Worm (Caenorhabditis elegans): ENCODE measurements around the gene nfi-1.

Gene nfi-1

DNA sequence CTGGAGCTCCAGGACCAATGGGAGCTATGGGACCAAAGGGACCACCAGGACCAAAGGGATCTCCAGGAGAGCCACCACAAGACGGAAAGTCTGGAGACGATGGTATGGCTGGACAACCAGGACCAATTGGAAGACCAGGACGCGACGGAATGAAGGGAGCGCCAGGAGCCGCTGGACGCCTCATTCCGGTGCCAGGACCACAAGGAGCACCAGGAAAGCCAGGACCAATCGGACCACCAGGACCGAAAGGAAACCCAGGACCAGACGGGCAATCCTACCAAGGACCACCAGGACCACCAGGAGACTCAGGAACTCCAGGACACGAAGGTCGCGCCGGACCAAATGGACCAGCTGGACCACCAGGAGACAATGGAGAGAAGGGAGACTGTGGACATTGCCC is 6.8 kb downstream of the nfi-1 start:
- TF ChIP-seq ztf-26 (tag; optimal IDR thresholded peaks at IDR 0.05) = no peak
- peak; percentile 64; the same call in 1 of the 2 replicates for TF ChIP-seq zfh-2 (GFP tag; conservative IDR thresholded peaks at IDR 0.05)

DNA sequence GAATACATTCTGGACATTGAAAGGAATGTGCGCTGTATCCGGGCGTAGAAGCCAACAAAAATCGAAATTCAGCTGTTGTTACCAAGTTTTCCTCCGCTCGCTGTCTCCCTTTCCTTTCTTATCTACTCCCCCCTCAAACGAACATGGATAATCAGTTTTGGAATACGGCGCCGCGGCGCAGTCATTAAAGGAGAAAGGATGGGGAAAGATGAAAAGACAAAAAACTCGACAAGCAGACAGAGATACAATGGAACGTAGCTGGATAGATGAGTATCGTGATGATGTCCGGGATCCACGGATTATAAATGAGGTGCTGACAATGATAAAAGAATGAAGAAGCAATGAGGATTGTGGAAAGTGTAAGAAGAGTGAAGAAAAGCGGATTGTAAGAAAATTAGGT is 7.4 kb downstream of the nfi-1 start:
- TF ChIP-seq nfya-1 (tag; optimal IDR thresholded peaks at IDR 0.05; ENCODE audit: borderline replicate concordance, insufficient read depth) = no peak
- TF ChIP-seq hsf-1 (GFP tag; IDR thresholded peaks at IDR 0.05) = no peak
- TF ChIP-seq egrh-3 (GFP tag; IDR thresholded peaks at IDR 0.05) = no peak
- TF ChIP-seq snpc-3.4 (tag; optimal IDR thresholded peaks at IDR 0.05) = no peak
- no peak for TF ChIP-seq K11D2.4 (GFP tag; IDR thresholded peaks at IDR 0.05)
- no peak for TF ChIP-seq attf-6 (GFP tag; IDR thresholded peaks at IDR 0.05)
- no peak for TF ChIP-seq ztf-6 (GFP tag; IDR thresholded peaks at IDR 0.05)
- no peak for TF ChIP-seq hmg-1.2 (GFP tag; IDR thresholded peaks at IDR 0.05)
- no peak for TF ChIP-seq Y79H2A.3 (GFP tag; conservative IDR thresholded peaks at IDR 0.05)

DNA sequence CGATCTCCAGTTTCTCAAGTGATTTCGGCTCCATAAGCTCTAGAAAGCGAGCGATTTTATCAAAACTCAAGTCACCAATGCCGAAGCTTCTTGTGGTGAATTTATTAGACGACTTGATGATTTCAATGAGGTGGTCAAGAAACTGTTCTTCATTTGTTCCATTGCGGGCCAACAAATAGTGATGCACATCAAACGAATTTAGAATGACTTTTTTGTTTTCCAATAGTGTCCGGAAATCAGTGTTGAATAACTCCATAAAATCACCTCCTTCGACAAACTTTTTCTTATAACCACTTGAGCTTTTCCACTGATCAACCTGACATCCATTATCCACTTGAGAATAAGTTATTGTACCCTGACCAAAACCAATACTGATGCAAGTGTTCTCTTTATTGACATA is 9.3 kb downstream of the nfi-1 start:
- TF ChIP-seq F10E7.11 (tag; optimal IDR thresholded peaks at IDR 0.05) = no peak
- TF ChIP-seq rec-8 (tag; optimal IDR thresholded peaks at IDR 0.05) = no peak
- TF ChIP-seq hmg-1.2 (GFP tag; IDR thresholded peaks at IDR 0.05) = no peak
- no peak for TF ChIP-seq sea-2 (GFP tag; IDR thresholded peaks at IDR 0.05)
- no peak for TF ChIP-seq let-607 (tag; optimal IDR thresholded peaks at IDR 0.05)
- TF ChIP-seq lin-35 (GFP tag; optimal IDR thresholded peaks at IDR 0.05) = no peak
- no peak for TF ChIP-seq F33H1.4 (GFP tag; IDR thresholded peaks at IDR 0.05)
- TF ChIP-seq nfya-1 (tag; optimal IDR thresholded peaks at IDR 0.05; ENCODE audit: borderline replicate concordance, insufficient read depth) = no peak
- no peak for TF ChIP-seq tlf-1 (GFP tag; optimal IDR thresholded peaks at IDR 0.05)
- no peak for TF ChIP-seq ceh-91 (GFP tag; IDR thresholded peaks at IDR 0.05)
- no peak for TF ChIP-seq B0035.1 (tag; optimal IDR thresholded peaks at IDR 0.05)
- no peak for TF ChIP-seq F57A8.1 (GFP tag; optimal IDR thresholded peaks at IDR 0.05)
- TF ChIP-seq pha-4 (tag; optimal IDR thresholded peaks at IDR 0.05) = no peak
- no peak for TF ChIP-seq nhr-80 (tag; optimal IDR thresholded peaks at IDR 0.05)
- TF ChIP-seq attf-3 (GFP tag; conservative IDR thresholded peaks at IDR 0.05) = no peak
- TF ChIP-seq F39B2.1 (GFP tag; IDR thresholded peaks at IDR 0.05) = no peak
- TF ChIP-seq die-1 (tag; optimal IDR thresholded peaks at IDR 0.05) = no peak
- TF ChIP-seq xnd-1 (tag; optimal IDR thresholded peaks at IDR 0.05) = no peak
- no peak for TF ChIP-seq snpc-1.1 (tag; optimal IDR thresholded peaks at IDR 0.05; ENCODE audit: insufficient read depth)

DNA sequence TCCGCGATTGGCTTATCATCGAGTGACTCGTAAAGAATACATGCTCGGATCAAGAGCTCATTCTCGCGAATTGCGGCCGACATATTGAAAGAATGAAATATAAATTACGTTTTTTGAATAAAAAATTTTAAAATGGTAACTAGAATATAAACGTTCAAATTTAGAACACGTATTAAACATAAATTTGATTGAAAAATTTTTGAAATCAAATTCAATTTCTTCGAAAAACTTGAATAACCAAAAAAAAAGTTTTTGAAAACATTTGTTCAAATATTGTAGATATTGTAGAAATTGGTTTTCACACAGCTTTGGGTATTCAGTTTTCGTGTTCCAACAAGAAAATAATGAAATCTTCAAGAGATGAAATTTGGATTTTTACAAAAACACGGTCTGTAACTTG is 10.1 kb downstream of the nfi-1 start, which contains the start of gene fbxa-224:
Gene fbxa-224 (minus strand): TSS at position 101 of the 400 bp plus-strand sequence.
- TF ChIP-seq aptf-2 (GFP tag; conservative IDR thresholded peaks at IDR 0.05) (no peak), nhr-90 (tag; optimal IDR thresholded peaks at IDR 0.05) (no peak), cebp-1 (GFP tag; IDR thresholded peaks at IDR 0.05) (no peak), cebp-1 (tag; optimal IDR thresholded peaks at IDR 0.05) (no peak), egrh-3 (GFP tag; IDR thresholded peaks at IDR 0.05) (no peak), Y79H2A.3 (GFP tag; conservative IDR thresholded peaks at IDR 0.05) (no peak), F10E7.11 (tag; optimal IDR thresholded peaks at IDR 0.05) (no peak), C06A6.2 (GFP tag; conservative IDR thresholded peaks at IDR 0.05) (no peak), K12H6.12 (tag; optimal IDR thresholded peaks at IDR 0.05) (no peak), lin-35 (GFP tag; optimal IDR thresholded peaks at IDR 0.05) (no peak)
